Worm (Caenorhabditis elegans) whole organism, L4 larva: ENCODE measurements around the gene F38A1.15.

Source experiments
- D1046.2 ChIP-seq: fragments of 200-800 bp; sonication (Bioruptor generic); IDR thresholded peaks from 2 replicates; pipeline ENCODE4 v1.3.6; 2022; ENCODE audit warnings: missing genetic modification characterization, missing compliant biosample characterization
- F26F4.8 ChIP-seq: fragments of 200-800 bp; sonication (Bioruptor generic); conservative IDR thresholded peaks from 2 replicates; pipeline ENCODE4 v1.3.6; 2022; ENCODE audit warnings: missing genetic modification characterization, missing compliant biosample characterization
- F37D6.2 ChIP-seq: sonication (generic microtip); optimal IDR thresholded peaks from 2 replicates; lab custom pipeline; 2016; ENCODE audit warnings: mild to moderate bottlenecking, missing genetic modification characterization, missing compliant biosample characterization
- F44E2.7 ChIP-seq: fragments of 200-800 bp; sonication (Bioruptor generic); IDR thresholded peaks from 2 replicates; pipeline ENCODE4 v2.1.2; 2022; ENCODE audit warnings: missing genetic modification characterization, missing compliant biosample characterization
- F49E8.2 ChIP-seq: sonication (generic microtip); optimal IDR thresholded peaks from 2 replicates; lab custom pipeline; 2016; ENCODE audit warnings: missing compliant biosample characterization, mild to moderate bottlenecking, missing genetic modification characterization, borderline replicate concordance
- T20F7.1 ChIP-seq: fragments of 200-800 bp; sonication (Bioruptor generic); optimal IDR thresholded peaks from 2 replicates; lab custom pipeline; 2018; ENCODE audit warnings: mild to moderate bottlenecking, missing genetic modification characterization, missing compliant biosample characterization
- Y5F2A.4 ChIP-seq: fragments of 200-800 bp; sonication (Bioruptor generic); optimal IDR thresholded peaks from 2 replicates; lab custom pipeline; 2018; ENCODE audit warnings: mild to moderate bottlenecking, missing genetic modification characterization, missing compliant biosample characterization
- ZK337.2 ChIP-seq: fragments of 200-800 bp; sonication (Bioruptor generic); IDR thresholded peaks from 2 replicates; pipeline ENCODE4 v1.3.6; 2022; ENCODE audit warnings: missing genetic modification reagents, missing genetic modification characterization, missing compliant biosample characterization
- arid-1 ChIP-seq: fragments of 200-800 bp; sonication (Bioruptor generic); conservative IDR thresholded peaks from 2 replicates; pipeline ENCODE4 v1.3.6; 2022; ENCODE audit warnings: missing genetic modification reagents, missing genetic modification characterization, missing compliant biosample characterization
- attf-4 ChIP-seq: sonication (generic microtip); optimal IDR thresholded peaks from 3 replicates; lab custom pipeline; 2017; ENCODE audit warnings: missing biosample characterization, missing genetic modification characterization
- ceh-28 ChIP-seq: fragments of 150-350 bp; optimal IDR thresholded peaks from 2 replicates; lab custom pipeline; 2014; ENCODE audit warnings: missing biosample characterization, missing genetic modification reagents, missing genetic modification characterization
- ceh-32 ChIP-seq: sonication (generic microtip); optimal IDR thresholded peaks from 2 replicates; lab custom pipeline; 2016; ENCODE audit warnings: mild to moderate bottlenecking, missing genetic modification characterization, missing compliant biosample characterization; ENCODE audit not compliant: poor library complexity
- ceh-62 ChIP-seq: sonication (generic microtip); optimal IDR thresholded peaks from 2 replicates; lab custom pipeline; 2017; ENCODE audit warnings: missing biosample characterization, missing genetic modification characterization
- ces-1 ChIP-seq: fragments of 150-350 bp; sonication (generic microtip); optimal IDR thresholded peaks from 4 replicates; lab custom pipeline; 2014; ENCODE audit warnings: missing biosample characterization, missing genetic modification reagents, missing genetic modification characterization
- ctbp-1 ChIP-seq: fragments of 200-800 bp; sonication (Bioruptor generic); IDR thresholded peaks from 2 replicates; pipeline ENCODE4 v1.3.6; 2022; ENCODE audit warnings: missing genetic modification reagents, missing genetic modification characterization, missing compliant biosample characterization
- daf-12 ChIP-seq: fragments of 150-350 bp; optimal IDR thresholded peaks from 2 replicates; lab custom pipeline; 2014; ENCODE audit warnings: missing biosample characterization, missing genetic modification reagents, missing genetic modification characterization
- daf-16 ChIP-seq, 3 experiments: sonication (generic microtip); optimal IDR thresholded peaks; 2 replicates each; lab custom pipeline; 2016 to 2017; ENCODE audit warnings: missing genetic modification characterization in 3 of 3, missing genetic modification reagents in 3 of 3, mild to moderate bottlenecking in 2 of 3, missing compliant biosample characterization in 2 of 3, missing biosample characterization in 1 of 3, moderate library complexity in 1 of 3
- daf-8 ChIP-seq: fragments of 200-800 bp; sonication (Bioruptor generic); IDR thresholded peaks from 2 replicates; pipeline ENCODE4 v1.3.6; 2022; ENCODE audit warnings: missing genetic modification characterization, missing compliant biosample characterization
- dve-1 ChIP-seq: sonication (generic microtip); optimal IDR thresholded peaks from 2 replicates; lab custom pipeline; 2017; ENCODE audit warnings: antibody characterized with exemption, mild to moderate bottlenecking, missing genetic modification characterization, missing compliant biosample characterization; ENCODE audit not compliant: insufficient read depth
- egl-27 ChIP-seq: sonication (generic microtip); optimal IDR thresholded peaks from 3 replicates; lab custom pipeline; 2017; ENCODE audit warnings: missing biosample characterization, missing genetic modification reagents, missing genetic modification characterization
- fkh-10 ChIP-seq: fragments of 150-350 bp; optimal IDR thresholded peaks from 2 replicates; lab custom pipeline; 2014; ENCODE audit warnings: missing biosample characterization, missing genetic modification reagents, missing genetic modification characterization
- gei-8 ChIP-seq: fragments of 200-800 bp; sonication (Bioruptor generic); optimal IDR thresholded peaks from 2 replicates; lab custom pipeline; 2018; ENCODE audit warnings: mild to moderate bottlenecking, missing genetic modification characterization, missing compliant biosample characterization
- lin-15B ChIP-seq: fragments of 150-350 bp; sonication (generic microtip); optimal IDR thresholded peaks from 3 replicates; lab custom pipeline; 2014; ENCODE audit warnings: missing biosample characterization, missing genetic modification characterization
- lin-29 ChIP-seq: fragments of 200-800 bp; sonication (Bioruptor generic); IDR thresholded peaks from 2 replicates; pipeline ENCODE4 v1.3.6; 2022; ENCODE audit warnings: missing genetic modification reagents, missing genetic modification characterization, missing compliant biosample characterization
- lsy-2 ChIP-seq, 2 experiments: fragments of 150-350 bp in 1 of 2; sonication (generic microtip) in 1 of 2; optimal IDR thresholded peaks; 2 replicates each; lab custom pipeline; 2014 to 2017; ENCODE audit warnings: missing biosample characterization in 2 of 2, missing genetic modification characterization in 2 of 2
- madf-5 ChIP-seq, 2 experiments: fragments of 200-800 bp; sonication (Bioruptor generic); IDR thresholded peaks; 2 replicates each; pipeline ENCODE4 v1.3.6; 2022; ENCODE audit warnings: missing compliant biosample characterization in 2 of 2, missing genetic modification characterization in 2 of 2
- mdl-1 ChIP-seq, 2 experiments: fragments of 150-350 bp in 1 of 2; sonication (generic microtip) in 1 of 2; optimal IDR thresholded peaks; 2 replicates each; lab custom pipeline; 2014 to 2017; ENCODE audit warnings: missing biosample characterization in 2 of 2, missing genetic modification characterization in 2 of 2
- mdt-29 ChIP-seq: fragments of 200-800 bp; sonication (Bioruptor generic); IDR thresholded peaks from 2 replicates; pipeline ENCODE4 v1.3.6; 2022; ENCODE audit warnings: missing genetic modification reagents, missing genetic modification characterization, missing compliant biosample characterization
- mep-1 ChIP-seq: fragments of 150-350 bp; sonication (generic microtip); optimal IDR thresholded peaks from 3 replicates; lab custom pipeline; 2014; ENCODE audit warnings: missing biosample characterization, missing genetic modification characterization
- mes-2 ChIP-seq: sonication (generic microtip); optimal IDR thresholded peaks from 2 replicates; lab custom pipeline; 2016; ENCODE audit warnings: missing genotype, mild to moderate bottlenecking, missing genetic modification characterization, missing compliant biosample characterization; ENCODE audit not compliant: poor library complexity, severe bottlenecking
- mxl-2 ChIP-seq: fragments of 200-800 bp; sonication (Bioruptor generic); conservative IDR thresholded peaks from 2 replicates; pipeline ENCODE4 v1.3.6; 2022; ENCODE audit warnings: missing genetic modification reagents, missing genetic modification characterization, missing compliant biosample characterization
- nhr-10 ChIP-seq: fragments of 150-350 bp; optimal IDR thresholded peaks from 2 replicates; lab custom pipeline; 2014; ENCODE audit warnings: missing biosample characterization, missing genetic modification characterization
- nhr-11 ChIP-seq: fragments of 150-350 bp; optimal IDR thresholded peaks from 2 replicates; lab custom pipeline; 2014; ENCODE audit warnings: missing biosample characterization, missing genetic modification characterization
- nhr-25 ChIP-seq: sonication (generic microtip); optimal IDR thresholded peaks from 2 replicates; lab custom pipeline; 2017; ENCODE audit warnings: missing genetic modification characterization, mild to moderate bottlenecking, missing compliant biosample characterization, antibody characterized with exemption, moderate library complexity, borderline replicate concordance; ENCODE audit not compliant: insufficient read depth
- nhr-28 ChIP-seq: fragments of 150-350 bp; optimal IDR thresholded peaks from 2 replicates; lab custom pipeline; 2014; ENCODE audit warnings: missing biosample characterization, missing genetic modification characterization
- nhr-42 ChIP-seq: fragments of 200-800 bp; sonication (Bioruptor generic); IDR thresholded peaks from 2 replicates; pipeline ENCODE4 v1.3.6; 2022; ENCODE audit warnings: missing genetic modification characterization, missing compliant biosample characterization
- nhr-76 ChIP-seq: fragments of 150-350 bp; optimal IDR thresholded peaks from 2 replicates; lab custom pipeline; 2014; ENCODE audit warnings: missing biosample characterization, missing genetic modification characterization
- pha-4 ChIP-seq, 2 experiments: fragments of 150-350 bp in 1 of 2; fragments of 200-800 bp in 1 of 2; sonication (Bioruptor generic) in 1 of 2; IDR thresholded peaks in 1 of 2; optimal IDR thresholded peaks in 1 of 2; 2 replicates each; pipeline versions ENCODE4 v1.3.6 to Lab custom; 2014 to 2022; ENCODE audit warnings: missing genetic modification characterization in 2 of 2, missing genetic modification reagents in 2 of 2, missing biosample characterization in 1 of 2, missing compliant biosample characterization in 1 of 2
- pqm-1 ChIP-seq: sonication (generic microtip); optimal IDR thresholded peaks from 2 replicates; lab custom pipeline; 2017; ENCODE audit warnings: missing biosample characterization, missing genetic modification characterization
- rbr-2 ChIP-seq: sonication (generic microtip); optimal IDR thresholded peaks from 2 replicates; lab custom pipeline; 2016; ENCODE audit warnings: missing genotype, missing genetic modification characterization, missing compliant biosample characterization
- saeg-2 ChIP-seq: fragments of 200-800 bp; sonication (Bioruptor generic); IDR thresholded peaks from 2 replicates; pipeline ENCODE4 v1.3.6; 2022; ENCODE audit warnings: missing genetic modification reagents, missing genetic modification characterization, missing compliant biosample characterization
- skn-1 ChIP-seq: fragments of 150-350 bp; optimal IDR thresholded peaks from 2 replicates; lab custom pipeline; 2014; ENCODE audit warnings: missing biosample characterization, missing genetic modification characterization
- snpc-1.2 ChIP-seq: fragments of 200-800 bp; sonication (Bioruptor generic); IDR thresholded peaks from 2 replicates; pipeline ENCODE4 v1.3.6; 2022; ENCODE audit warnings: missing genetic modification reagents, missing genetic modification characterization, missing compliant biosample characterization
- snpc-4 ChIP-seq: fragments of 150-350 bp; optimal IDR thresholded peaks from 2 replicates; lab custom pipeline; 2014; ENCODE audit warnings: missing biosample characterization, missing genetic modification characterization
- spr-3 ChIP-seq: fragments of 200-800 bp; sonication (Bioruptor generic); optimal IDR thresholded peaks from 2 replicates; lab custom pipeline; 2018; ENCODE audit warnings: mild to moderate bottlenecking, missing genetic modification characterization, missing compliant biosample characterization
- tag-97 ChIP-seq: fragments of 200-800 bp; sonication (Bioruptor generic); IDR thresholded peaks from 2 replicates; pipeline ENCODE4 v1.3.6; 2022; ENCODE audit warnings: missing genetic modification characterization, missing compliant biosample characterization
- unc-130 ChIP-seq: sonication (generic microtip); optimal IDR thresholded peaks from 2 replicates; lab custom pipeline; 2016; ENCODE audit warnings: missing genetic modification reagents, missing genetic modification characterization, missing compliant biosample characterization
- zag-1 ChIP-seq: fragments of 150-350 bp; optimal IDR thresholded peaks from 2 replicates; lab custom pipeline; 2014; ENCODE audit warnings: missing biosample characterization, missing genetic modification characterization
- zfp-2 ChIP-seq: sonication (generic microtip); optimal IDR thresholded peaks from 2 replicates; lab custom pipeline; 2016; ENCODE audit warnings: mild to moderate bottlenecking, missing genetic modification characterization, missing compliant biosample characterization
- zfp-3 ChIP-seq: fragments of 200-800 bp; sonication (Bioruptor generic); conservative IDR thresholded peaks from 2 replicates; pipeline ENCODE4 v1.3.6; 2022; ENCODE audit warnings: missing genetic modification reagents, missing genetic modification characterization, missing compliant biosample characterization
- ztf-11 ChIP-seq: fragments of 150-350 bp; optimal IDR thresholded peaks from 2 replicates; lab custom pipeline; 2014; ENCODE audit warnings: missing biosample characterization, missing genetic modification characterization

F38A1.15 gene

ce11 chrIV:1274583-1274982 lies 31.4 kb upstream of the F38A1.15 start, which contains the start of gene C09E9.1:
TSS of gene C09E9.1 (plus strand) at chrIV:1274868.
- no peak for TF ChIP-seq ztf-11
- no peak for TF ChIP-seq lin-29
- TF ChIP-seq dve-1: peak; percentile 71
- TF ChIP-seq saeg-2: no peak
- TF ChIP-seq D1046.2 (GFP tag; lab: Robert Waterston, UW): no peak
- TF ChIP-seq lin-15B (tag; lab: Kevin White, UChicago): no peak
- no peak for TF ChIP-seq fkh-10 (GFP tag; lab: Kevin White, UChicago)
- no peak for TF ChIP-seq ZK337.2 (GFP tag; lab: Robert Waterston, UW)
- no peak for TF ChIP-seq nhr-25 (tag; lab: Kevin White, UChicago)
- TF ChIP-seq Y5F2A.4: no peak
- no peak for TF ChIP-seq tag-97 (GFP tag; lab: Robert Waterston, UW)
- no peak for TF ChIP-seq nhr-10 (tag; lab: Kevin White, UChicago)
- TF ChIP-seq nhr-11: peak; percentile 27
- TF ChIP-seq mdl-1 (tag; optimal IDR thresholded peaks at IDR 0.05; lab: Kevin White, UChicago): peak; percentile 95 to 99
- no peak for TF ChIP-seq nhr-76 (tag; lab: Kevin White, UChicago)
- no peak for TF ChIP-seq pqm-1 (tag; lab: Kevin White, UChicago)
- TF ChIP-seq F37D6.2 (tag; lab: Kevin White, UChicago): no peak
- peak in 1 of 2 experiments; percentile 74 for TF ChIP-seq lsy-2 (tag; optimal IDR thresholded peaks at IDR 0.05; lab: Kevin White, UChicago)
- TF ChIP-seq pha-4 (GFP tag; IDR thresholded peaks at IDR 0.05; lab: Robert Waterston, UW): no peak
- no peak for TF ChIP-seq pha-4 (tag; optimal IDR thresholded peaks at IDR 0.05; lab: Kevin White, UChicago)
- TF ChIP-seq nhr-42 (GFP tag; lab: Robert Waterston, UW): no peak
- TF ChIP-seq F44E2.7 (GFP tag; lab: Robert Waterston, UW): no peak
- TF ChIP-seq daf-12: no peak
- no peak for TF ChIP-seq mdt-29 (GFP tag; lab: Robert Waterston, UW)
- TF ChIP-seq ctbp-1: no peak
- TF ChIP-seq daf-8: no peak
- no peak for TF ChIP-seq zag-1 (tag; lab: Kevin White, UChicago)
- no peak for TF ChIP-seq snpc-1.2
- TF ChIP-seq attf-4: no peak
- peak; percentile 29 for TF ChIP-seq nhr-28
- TF ChIP-seq madf-5 (GFP tag; IDR thresholded peaks at IDR 0.05; lab: Robert Waterston, UW): no peak
- TF ChIP-seq gei-8 (GFP tag; lab: Kevin White, UChicago): no peak
- TF ChIP-seq ceh-62 (tag; lab: Kevin White, UChicago): no peak
- TF ChIP-seq snpc-4 (tag; lab: Kevin White, UChicago): no peak
- TF ChIP-seq daf-16 (GFP tag; optimal IDR thresholded peaks at IDR 0.05; lab: Kevin White, UChicago): no peak
- TF ChIP-seq daf-16 (tag; optimal IDR thresholded peaks at IDR 0.05; lab: Kevin White, UChicago): peak; percentile 27
- peak; percentile 75 for TF ChIP-seq T20F7.1
- TF ChIP-seq F49E8.2 (tag; lab: Kevin White, UChicago): no peak
- peak; percentile 50 for TF ChIP-seq rbr-2 (tag; lab: Kevin White, UChicago)
- TF ChIP-seq skn-1 (tag; lab: Kevin White, UChicago): no peak
- TF ChIP-seq F26F4.8: no peak
- TF ChIP-seq egl-27 (tag; lab: Kevin White, UChicago): no peak
- TF ChIP-seq mxl-2 (GFP tag; lab: Robert Waterston, UW): no peak
- TF ChIP-seq mep-1 (tag; lab: Kevin White, UChicago): peak; percentile 63
- no peak for TF ChIP-seq arid-1
- TF ChIP-seq unc-130 (GFP tag; lab: Kevin White, UChicago): peak; percentile 8
- TF ChIP-seq zfp-2 (tag; lab: Kevin White, UChicago): no peak
- TF ChIP-seq ces-1 (GFP tag; lab: Kevin White, UChicago): no peak
- peak; percentile 48 for TF ChIP-seq mes-2
- TF ChIP-seq zfp-3 (GFP tag; lab: Robert Waterston, UW): no peak
- TF ChIP-seq ceh-32 (tag; lab: Kevin White, UChicago): no peak
- TF ChIP-seq ceh-28 (tag; lab: Kevin White, UChicago): no peak
- no peak for TF ChIP-seq spr-3 (GFP tag; lab: Kevin White, UChicago)
